Worm (Caenorhabditis elegans) whole organism, late embryonic: ENCODE data around the gene cyp-33C4.

Experiments
- lin-11 ChIP-seq: fragments of 200-800 bp; sonication (Bioruptor generic); optimal IDR thresholded peaks from 2 replicates; lab custom pipeline; 2018; ENCODE audit warnings: mild to moderate bottlenecking, missing genetic modification characterization, missing compliant biosample characterization
- nfya-1 ChIP-seq: sonication (generic microtip); optimal IDR thresholded peaks from 2 replicates; lab custom pipeline; 2017; ENCODE audit warnings: missing genetic modification characterization, mild to moderate bottlenecking, missing compliant biosample characterization, antibody characterized with exemption, moderate library complexity

- TF ChIP-seq lin-11: no peak
- TF ChIP-seq nfya-1 (tag; lab: Kevin White, UChicago): no peak
Observed at ce11 chrV:2201240-2201639, 34.7 kb upstream of the cyp-33C4 start, which contains the start of gene cyp-32B1.
